Worm (Caenorhabditis elegans): ENCODE measurements around the gene cpsf-3.

ce11 chrIV:13236485-13236884, 46.2 kb downstream of the cpsf-3 start, which contains the start of gene pwp-1:
- TF ChIP-seq unc-55 (GFP tag; optimal IDR thresholded peaks at IDR 0.05) (no peak), unc-42 (tag; optimal IDR thresholded peaks at IDR 0.05) (no peak), tbx-7 (tag; optimal IDR thresholded peaks at IDR 0.05) (no peak), lim-6 (tag; optimal IDR thresholded peaks at IDR 0.05) (no peak), ets-4 (tag; optimal IDR thresholded peaks at IDR 0.05) (no peak), ama-1 (optimal IDR thresholded peaks at IDR 0.05) (no peak), dmd-4 (tag; optimal IDR thresholded peaks at IDR 0.05; ENCODE audit: borderline replicate concordance) (no peak), ceh-18 (tag; optimal IDR thresholded peaks at IDR 0.05) (no peak), dve-1 (tag; optimal IDR thresholded peaks at IDR 0.05) (no peak), fax-1 (tag; optimal IDR thresholded peaks at IDR 0.05) (no peak), tbx-2 (tag; optimal IDR thresholded peaks at IDR 0.05) (no peak), ceh-14 (tag; optimal IDR thresholded peaks at IDR 0.05) (no peak)
